Worm (Caenorhabditis elegans) whole organism, L4 larva: ENCODE measurements around the gene F59A6.4.

Experiments
- D1046.2 ChIP-seq: fragments of 200-800 bp; sonication (Bioruptor generic); IDR thresholded peaks from 2 replicates; pipeline ENCODE4 v1.3.6; 2022; ENCODE audit warnings: missing genetic modification characterization, missing compliant biosample characterization
- F10B5.3 ChIP-seq: sonication (generic microtip); optimal IDR thresholded peaks from 2 replicates; lab custom pipeline; 2016; ENCODE audit warnings: mild to moderate bottlenecking, missing genetic modification characterization, missing compliant biosample characterization
- F37D6.2 ChIP-seq: sonication (generic microtip); optimal IDR thresholded peaks from 2 replicates; lab custom pipeline; 2016; ENCODE audit warnings: mild to moderate bottlenecking, missing genetic modification characterization, missing compliant biosample characterization
- T20F7.1 ChIP-seq: fragments of 200-800 bp; sonication (Bioruptor generic); optimal IDR thresholded peaks from 2 replicates; lab custom pipeline; 2018; ENCODE audit warnings: mild to moderate bottlenecking, missing genetic modification characterization, missing compliant biosample characterization
- T26A8.4 ChIP-seq: fragments of 200-800 bp; sonication (Bioruptor generic); IDR thresholded peaks from 2 replicates; pipeline ENCODE4 v1.3.6; 2022; ENCODE audit warnings: missing genetic modification characterization, missing compliant biosample characterization
- Y5F2A.4 ChIP-seq: fragments of 200-800 bp; sonication (Bioruptor generic); optimal IDR thresholded peaks from 2 replicates; lab custom pipeline; 2018; ENCODE audit warnings: mild to moderate bottlenecking, missing genetic modification characterization, missing compliant biosample characterization
- Y75B8A.6 ChIP-seq: fragments of 200-800 bp; sonication (Bioruptor generic); IDR thresholded peaks from 2 replicates; pipeline ENCODE4 v1.3.6; 2022; ENCODE audit warnings: missing genetic modification reagents, missing genetic modification characterization, missing compliant biosample characterization
- aha-1 ChIP-seq: fragments of 150-350 bp; peaks from one replicate; lab custom pipeline; 2014; ENCODE audit warnings: missing biosample characterization, missing genetic modification characterization
- aly-2 ChIP-seq: sonication (generic microtip); optimal IDR thresholded peaks from 2 replicates; lab custom pipeline; 2018; ENCODE audit warnings: missing biosample characterization, missing genetic modification characterization
- ceh-32 ChIP-seq: sonication (generic microtip); optimal IDR thresholded peaks from 2 replicates; lab custom pipeline; 2016; ENCODE audit warnings: mild to moderate bottlenecking, missing genetic modification characterization, missing compliant biosample characterization; ENCODE audit not compliant: poor library complexity
- ces-1 ChIP-seq: fragments of 150-350 bp; sonication (generic microtip); optimal IDR thresholded peaks from 4 replicates; lab custom pipeline; 2014; ENCODE audit warnings: missing biosample characterization, missing genetic modification reagents, missing genetic modification characterization
- ctbp-1 ChIP-seq: fragments of 200-800 bp; sonication (Bioruptor generic); IDR thresholded peaks from 2 replicates; pipeline ENCODE4 v1.3.6; 2022; ENCODE audit warnings: missing genetic modification reagents, missing genetic modification characterization, missing compliant biosample characterization
- daf-16 ChIP-seq, 3 experiments: sonication (generic microtip); optimal IDR thresholded peaks; 2 replicates each; lab custom pipeline; 2016 to 2017; ENCODE audit warnings: missing genetic modification characterization in 3 of 3, missing genetic modification reagents in 3 of 3, mild to moderate bottlenecking in 2 of 3, missing compliant biosample characterization in 2 of 3, missing biosample characterization in 1 of 3, moderate library complexity in 1 of 3
- daf-8 ChIP-seq: fragments of 200-800 bp; sonication (Bioruptor generic); IDR thresholded peaks from 2 replicates; pipeline ENCODE4 v1.3.6; 2022; ENCODE audit warnings: missing genetic modification characterization, missing compliant biosample characterization
- dmd-8 ChIP-seq: fragments of 200-800 bp; sonication (Bioruptor generic); IDR thresholded peaks from 2 replicates; pipeline ENCODE4 v1.3.6; 2022; ENCODE audit warnings: missing genetic modification characterization, missing compliant biosample characterization
- dmd-9 ChIP-seq: fragments of 200-800 bp; sonication (Bioruptor generic); IDR thresholded peaks from 2 replicates; pipeline ENCODE4 v1.3.6; 2022; ENCODE audit warnings: missing genetic modification reagents, missing genetic modification characterization, missing compliant biosample characterization
- dve-1 ChIP-seq: sonication (generic microtip); optimal IDR thresholded peaks from 2 replicates; lab custom pipeline; 2017; ENCODE audit warnings: antibody characterized with exemption, mild to moderate bottlenecking, missing genetic modification characterization, missing compliant biosample characterization; ENCODE audit not compliant: insufficient read depth
- fos-1 ChIP-seq: fragments of 150-350 bp; optimal IDR thresholded peaks from 2 replicates; lab custom pipeline; 2014; ENCODE audit warnings: missing biosample characterization, missing genetic modification characterization
- hif-1 ChIP-seq, 2 experiments: sonication (generic microtip); optimal IDR thresholded peaks; 2 replicates each; lab custom pipeline; 2016 to 2017; ENCODE audit warnings: missing compliant biosample characterization in 2 of 2, missing genetic modification characterization in 2 of 2, missing genetic modification reagents in 2 of 2, missing genotype in 2 of 2, mild to moderate bottlenecking in 1 of 2
- hlh-11 ChIP-seq: fragments of 200-800 bp; sonication (Bioruptor generic); optimal IDR thresholded peaks from 2 replicates; lab custom pipeline; 2018; ENCODE audit warnings: mild to moderate bottlenecking, missing genetic modification characterization, missing compliant biosample characterization
- hmg-1.1 ChIP-seq: fragments of 200-800 bp; sonication (Bioruptor generic); IDR thresholded peaks from 2 replicates; pipeline ENCODE4 v1.3.6; 2022; ENCODE audit warnings: missing genetic modification reagents, missing genetic modification characterization, missing compliant biosample characterization
- jun-1 ChIP-seq: fragments of 150-350 bp; optimal IDR thresholded peaks from 2 replicates; lab custom pipeline; 2014; ENCODE audit warnings: missing biosample characterization, missing genetic modification reagents, missing genetic modification characterization
- lim-7 ChIP-seq: fragments of 200-800 bp; sonication (Bioruptor generic); IDR thresholded peaks from 2 replicates; pipeline ENCODE4 v1.3.6; 2022; ENCODE audit warnings: missing genetic modification characterization, missing compliant biosample characterization
- lin-13 ChIP-seq: fragments of 150-350 bp; optimal IDR thresholded peaks from 2 replicates; lab custom pipeline; 2014; ENCODE audit warnings: missing biosample characterization, missing genetic modification reagents, missing genetic modification characterization
- lin-15B ChIP-seq: fragments of 150-350 bp; sonication (generic microtip); optimal IDR thresholded peaks from 3 replicates; lab custom pipeline; 2014; ENCODE audit warnings: missing biosample characterization, missing genetic modification characterization
- lin-38 ChIP-seq: fragments of 200-800 bp; sonication (Bioruptor generic); IDR thresholded peaks from 2 replicates; pipeline ENCODE4 v1.3.6; 2022; ENCODE audit warnings: missing genetic modification reagents, missing genetic modification characterization, missing compliant biosample characterization
- lsy-2 ChIP-seq, 2 experiments: fragments of 150-350 bp in 1 of 2; sonication (generic microtip) in 1 of 2; optimal IDR thresholded peaks; 2 replicates each; lab custom pipeline; 2014 to 2017; ENCODE audit warnings: missing biosample characterization in 2 of 2, missing genetic modification characterization in 2 of 2
- madf-5 ChIP-seq, 2 experiments: fragments of 200-800 bp; sonication (Bioruptor generic); IDR thresholded peaks; 2 replicates each; pipeline ENCODE4 v1.3.6; 2022; ENCODE audit warnings: missing compliant biosample characterization in 2 of 2, missing genetic modification characterization in 2 of 2
- madf-9 ChIP-seq: fragments of 200-800 bp; sonication (Bioruptor generic); conservative IDR thresholded peaks from 2 replicates; pipeline ENCODE4 v1.3.6; 2022; ENCODE audit warnings: missing genetic modification reagents, missing genetic modification characterization, missing compliant biosample characterization
- mdt-29 ChIP-seq: fragments of 200-800 bp; sonication (Bioruptor generic); IDR thresholded peaks from 2 replicates; pipeline ENCODE4 v1.3.6; 2022; ENCODE audit warnings: missing genetic modification reagents, missing genetic modification characterization, missing compliant biosample characterization
- mes-2 ChIP-seq: sonication (generic microtip); optimal IDR thresholded peaks from 2 replicates; lab custom pipeline; 2016; ENCODE audit warnings: missing genotype, mild to moderate bottlenecking, missing genetic modification characterization, missing compliant biosample characterization; ENCODE audit not compliant: poor library complexity, severe bottlenecking
- mxl-3 ChIP-seq: fragments of 200-800 bp; sonication (Bioruptor generic); optimal IDR thresholded peaks from 2 replicates; lab custom pipeline; 2018; ENCODE audit warnings: mild to moderate bottlenecking, missing genetic modification characterization, missing compliant biosample characterization
- nhr-10 ChIP-seq: fragments of 150-350 bp; optimal IDR thresholded peaks from 2 replicates; lab custom pipeline; 2014; ENCODE audit warnings: missing biosample characterization, missing genetic modification characterization
- nhr-25 ChIP-seq: sonication (generic microtip); optimal IDR thresholded peaks from 2 replicates; lab custom pipeline; 2017; ENCODE audit warnings: missing genetic modification characterization, mild to moderate bottlenecking, missing compliant biosample characterization, antibody characterized with exemption, moderate library complexity, borderline replicate concordance; ENCODE audit not compliant: insufficient read depth
- nhr-28 ChIP-seq: fragments of 150-350 bp; optimal IDR thresholded peaks from 2 replicates; lab custom pipeline; 2014; ENCODE audit warnings: missing biosample characterization, missing genetic modification characterization
- nhr-41 ChIP-seq: fragments of 200-800 bp; sonication (Bioruptor generic); IDR thresholded peaks from 2 replicates; pipeline ENCODE4 v1.3.6; 2022; ENCODE audit warnings: missing genetic modification reagents, missing genetic modification characterization, missing compliant biosample characterization
- nhr-48 ChIP-seq: sonication (generic microtip); optimal IDR thresholded peaks from 2 replicates; lab custom pipeline; 2016; ENCODE audit warnings: mild to moderate bottlenecking, missing genetic modification characterization, missing compliant biosample characterization
- nhr-77 ChIP-seq: fragments of 150-350 bp; optimal IDR thresholded peaks from 2 replicates; lab custom pipeline; 2014; ENCODE audit warnings: missing biosample characterization, missing genetic modification characterization
- pha-4 ChIP-seq, 2 experiments: fragments of 150-350 bp in 1 of 2; fragments of 200-800 bp in 1 of 2; sonication (Bioruptor generic) in 1 of 2; IDR thresholded peaks in 1 of 2; optimal IDR thresholded peaks in 1 of 2; 2 replicates each; pipeline versions ENCODE4 v1.3.6 to Lab custom; 2014 to 2022; ENCODE audit warnings: missing genetic modification characterization in 2 of 2, missing genetic modification reagents in 2 of 2, missing biosample characterization in 1 of 2, missing compliant biosample characterization in 1 of 2
- php-3 ChIP-seq: fragments of 200-800 bp; sonication (Bioruptor generic); IDR thresholded peaks from 2 replicates; pipeline ENCODE4 v1.3.6; 2022; ENCODE audit warnings: missing genetic modification reagents, missing genetic modification characterization, missing compliant biosample characterization
- rbr-2 ChIP-seq: sonication (generic microtip); optimal IDR thresholded peaks from 2 replicates; lab custom pipeline; 2016; ENCODE audit warnings: missing genotype, missing genetic modification characterization, missing compliant biosample characterization
- saeg-2 ChIP-seq: fragments of 200-800 bp; sonication (Bioruptor generic); IDR thresholded peaks from 2 replicates; pipeline ENCODE4 v1.3.6; 2022; ENCODE audit warnings: missing genetic modification reagents, missing genetic modification characterization, missing compliant biosample characterization
- set-16 ChIP-seq: fragments of 200-800 bp; sonication (Bioruptor generic); IDR thresholded peaks from 2 replicates; pipeline ENCODE4 v1.3.6; 2022; ENCODE audit warnings: missing genetic modification reagents, missing genetic modification characterization, missing compliant biosample characterization
- skn-1 ChIP-seq: fragments of 150-350 bp; optimal IDR thresholded peaks from 2 replicates; lab custom pipeline; 2014; ENCODE audit warnings: missing biosample characterization, missing genetic modification characterization
- unc-39 ChIP-seq: sonication (generic microtip); optimal IDR thresholded peaks from 2 replicates; lab custom pipeline; 2017; ENCODE audit warnings: missing biosample characterization, missing genetic modification characterization
- vab-7 ChIP-seq: fragments of 200-800 bp; sonication (Bioruptor generic); IDR thresholded peaks from 2 replicates; pipeline ENCODE4 v1.3.6; 2022; ENCODE audit warnings: missing genetic modification reagents, missing genetic modification characterization, missing compliant biosample characterization
- zag-1 ChIP-seq: fragments of 150-350 bp; optimal IDR thresholded peaks from 2 replicates; lab custom pipeline; 2014; ENCODE audit warnings: missing biosample characterization, missing genetic modification characterization
- zip-2 ChIP-seq: fragments of 150-350 bp; optimal IDR thresholded peaks from 2 replicates; lab custom pipeline; 2014; ENCODE audit warnings: missing biosample characterization, missing genetic modification characterization
- ztf-11 ChIP-seq: fragments of 150-350 bp; optimal IDR thresholded peaks from 2 replicates; lab custom pipeline; 2014; ENCODE audit warnings: missing biosample characterization, missing genetic modification characterization

The F59A6.4 gene

ce11 chrII:5055129-5055666 lies 50.3 kb downstream of the F59A6.4 start, which contains the start of the genes ify-1 and rpl-22 (continued):
- TF ChIP-seq pha-4 (GFP tag; IDR thresholded peaks at IDR 0.05; lab: Robert Waterston, UW), result peak; percentile 63; the same call in 1 of the 2 replicates
- TF ChIP-seq pha-4 (tag; optimal IDR thresholded peaks at IDR 0.05; lab: Kevin White, UChicago), result peak; percentile 97
- peak; percentile 57 for TF ChIP-seq zip-2
- peak; percentile 86 for TF ChIP-seq T26A8.4
- TF ChIP-seq D1046.2 (GFP tag; lab: Robert Waterston, UW), result peak; percentile 100
- peak; percentile 91 for TF ChIP-seq aha-1 (tag; lab: Kevin White, UChicago)
- TF ChIP-seq F37D6.2 (tag; lab: Kevin White, UChicago), result peak; percentile 56
- peak; percentile 96 for TF ChIP-seq mes-2
- TF ChIP-seq daf-16 (GFP tag; optimal IDR thresholded peaks at IDR 0.05; lab: Kevin White, UChicago), result peak in 1 of 2 experiments; percentile 38
- peak; percentile 84 for TF ChIP-seq daf-16 (tag; optimal IDR thresholded peaks at IDR 0.05; lab: Kevin White, UChicago)
- no peak for TF ChIP-seq lim-7 (GFP tag; lab: Robert Waterston, UW)
- peak; percentile 97 to 99 for TF ChIP-seq lsy-2 (tag; optimal IDR thresholded peaks at IDR 0.05; lab: Kevin White, UChicago)
- TF ChIP-seq mxl-3 (GFP tag; lab: Kevin White, UChicago), result peak; percentile 61
- 0 out of 2 replicates have a peak, but pooled peaks have one; percentile 60 for TF ChIP-seq vab-7 (GFP tag; lab: Robert Waterston, UW)
- TF ChIP-seq nhr-48 (tag; lab: Kevin White, UChicago), result peak; percentile 43
- peak; percentile 72 for TF ChIP-seq ctbp-1 (GFP tag; lab: Robert Waterston, UW)
- peak; percentile 96 for TF ChIP-seq nhr-77
- TF ChIP-seq skn-1 (tag; lab: Kevin White, UChicago), result no peak
- peak; percentile 43 for TF ChIP-seq F10B5.3 (tag; lab: Kevin White, UChicago)
- 0 out of 2 replicates have a peak, but pooled peaks have one; percentile 36 for TF ChIP-seq Y75B8A.6 (GFP tag; lab: Robert Waterston, UW)
- TF ChIP-seq set-16 (GFP tag; lab: Robert Waterston, UW), result no peak; the same call in 1 of the 2 replicates
- peak; percentile 80 for TF ChIP-seq nhr-28 (tag; lab: Kevin White, UChicago)
- TF ChIP-seq madf-5 (GFP tag; IDR thresholded peaks at IDR 0.05; lab: Robert Waterston, UW), result no peak
- TF ChIP-seq hif-1 (tag; optimal IDR thresholded peaks at IDR 0.05; lab: Kevin White, UChicago), result peak; percentile 7 to 83
- no peak for TF ChIP-seq mdt-29 (GFP tag; lab: Robert Waterston, UW)
- TF ChIP-seq dmd-8 (GFP tag; lab: Robert Waterston, UW), result peak; percentile 20; the same call in 1 of the 2 replicates
- 0 out of 2 replicates have a peak, but pooled peaks have one; percentile 35 for TF ChIP-seq dmd-9 (GFP tag; lab: Robert Waterston, UW)
- TF ChIP-seq madf-9 (GFP tag; lab: Robert Waterston, UW), result 0 out of 2 replicates have a peak, but pooled peaks have one; percentile 21
- TF ChIP-seq saeg-2 (GFP tag; lab: Robert Waterston, UW), result no peak
- TF ChIP-seq rbr-2 (tag; lab: Kevin White, UChicago), result peak; percentile 87
- TF ChIP-seq php-3 (GFP tag; lab: Robert Waterston, UW), result 0 out of 2 replicates have a peak, but pooled peaks have one; percentile 34
- peak; percentile 36 for TF ChIP-seq nhr-10 (tag; lab: Kevin White, UChicago)
- no peak for TF ChIP-seq daf-8 (GFP tag; lab: Robert Waterston, UW)
- TF ChIP-seq unc-39 (tag; lab: Kevin White, UChicago), result no peak
- no peak for TF ChIP-seq Y5F2A.4 (GFP tag; lab: Kevin White, UChicago)
- peak; percentile 99 for TF ChIP-seq lin-38 (GFP tag; lab: Robert Waterston, UW)
- no peak for TF ChIP-seq aly-2 (tag; lab: Kevin White, UChicago)
- peak; percentile 86 for TF ChIP-seq hmg-1.1 (GFP tag; lab: Robert Waterston, UW)
- no peak for TF ChIP-seq ces-1 (GFP tag; lab: Kevin White, UChicago)
- TF ChIP-seq nhr-41 (GFP tag; lab: Robert Waterston, UW), result no peak
- TF ChIP-seq lin-13 (GFP tag; lab: Kevin White, UChicago), result peak; percentile 89
- no peak for TF ChIP-seq fos-1 (tag; lab: Kevin White, UChicago)
- TF ChIP-seq dve-1 (tag; lab: Kevin White, UChicago), result peak; percentile 95
- TF ChIP-seq nhr-25 (tag; lab: Kevin White, UChicago), result peak; percentile 94
- TF ChIP-seq T20F7.1 (GFP tag; lab: Kevin White, UChicago), result peak; percentile 84
- peak; percentile 89 for TF ChIP-seq hlh-11 (tag; lab: Kevin White, UChicago)
- TF ChIP-seq lin-15B (tag; lab: Kevin White, UChicago), result peak; percentile 87
- no peak for TF ChIP-seq ceh-32 (tag; lab: Kevin White, UChicago)
- TF ChIP-seq ztf-11, result no peak
- TF ChIP-seq zag-1 (tag; lab: Kevin White, UChicago), result peak; percentile 42
- TF ChIP-seq jun-1, result peak; percentile 69
